Fruit fly (Drosophila melanogaster): ENCODE measurements around the gene CG31323.

- TF ChIP-seq CG42726 (GFP tag; IDR thresholded peaks at IDR 0.05; ENCODE audit: partially characterized antibody) (no peak), CG10565 (GFP tag; optimal IDR thresholded peaks at IDR 0.05) (no peak), CG13123 (GFP tag; optimal IDR thresholded peaks at IDR 0.05) (no peak), CG8478 (optimal IDR thresholded peaks at IDR 0.05) (no peak), CG9797 (GFP tag; optimal IDR thresholded peaks at IDR 0.05) (no peak)
These were observed 14.6 kb downstream of the CG31323 start, which contains the start of gene CG31086 for dm6 chr3R:26185201-26185688.
